Fruit fly (Drosophila melanogaster) whole organism, embryonic: ENCODE data around the gene CG32413.

ENCODE experiments used
- Adf1 ChIP-seq: fragments of 200-800 bp; sonication (Bioruptor generic); IDR thresholded peaks from 2 replicates; pipeline ENCODE4 v1.3.6; 2022; ENCODE audit warnings: missing biosample characterization, missing genetic modification characterization
- Blimp-1 ChIP-seq: fragments of 200-800 bp; sonication (Bioruptor generic); optimal IDR thresholded peaks from 3 replicates; lab custom pipeline; 2018; ENCODE audit warnings: missing biosample characterization, missing genetic modification characterization, mild to moderate bottlenecking, moderate library complexity, missing genetic modification reagents
- CG10209 ChIP-seq: fragments of 200-800 bp; sonication (Bioruptor generic); optimal IDR thresholded peaks from 3 replicates; lab custom pipeline; 2017; ENCODE audit warnings: missing biosample characterization, mild to moderate bottlenecking, missing genetic modification characterization, missing genetic modification reagents
- CG10267 ChIP-seq: fragments of 200-800 bp; sonication (Bioruptor generic); optimal IDR thresholded peaks from 2 replicates; lab custom pipeline; 2018; ENCODE audit warnings: missing biosample characterization, mild to moderate bottlenecking, missing genetic modification characterization, moderate library complexity
- CG11504 ChIP-seq: fragments of 200-800 bp; sonication (Bioruptor generic); optimal IDR thresholded peaks from 3 replicates; lab custom pipeline; 2019; ENCODE audit warnings: missing biosample characterization, mild to moderate bottlenecking, missing genetic modification characterization, moderate library complexity
- CG12071 ChIP-seq: fragments of 200-800 bp; sonication (Bioruptor generic); optimal IDR thresholded peaks from 3 replicates; lab custom pipeline; 2018; ENCODE audit warnings: missing biosample characterization, mild to moderate bottlenecking, missing genetic modification characterization
- CG12155 ChIP-seq: fragments of 200-800 bp; sonication (Bioruptor generic); optimal IDR thresholded peaks from 3 replicates; lab custom pipeline; 2016; ENCODE audit warnings: missing biosample characterization, missing genetic modification characterization
- CG12744 ChIP-seq: fragments of 200-800 bp; sonication (Bioruptor generic); optimal IDR thresholded peaks from 2 replicates; lab custom pipeline; 2016; ENCODE audit warnings: missing biosample characterization, missing genetic modification characterization
- CG15601 ChIP-seq: fragments of 200-800 bp; sonication (Bioruptor generic); optimal IDR thresholded peaks from 3 replicates; lab custom pipeline; 2019; ENCODE audit warnings: missing biosample characterization, mild to moderate bottlenecking, missing genetic modification characterization, moderate library complexity
- CG16813 ChIP-seq: fragments of 200-800 bp; sonication (Bioruptor generic); IDR thresholded peaks from 3 replicates; pipeline ENCODE4 v1.3.6; 2022; ENCODE audit warnings: missing biosample characterization, missing genetic modification characterization; ENCODE audit not compliant: partially characterized antibody
- CG17359 ChIP-seq: fragments of 200-800 bp; sonication (Bioruptor generic); optimal IDR thresholded peaks from 3 replicates; lab custom pipeline; 2018; ENCODE audit warnings: missing biosample characterization, mild to moderate bottlenecking, missing genetic modification characterization, moderate library complexity
- CG17829 ChIP-seq: fragments of 200-800 bp; optimal IDR thresholded peaks from 2 replicates; lab custom pipeline; 2019; ENCODE audit warnings: missing biosample characterization, mild to moderate bottlenecking, missing genetic modification characterization, moderate library complexity
- CG18262 ChIP-seq: fragments of 200-800 bp; optimal IDR thresholded peaks from 3 replicates; lab custom pipeline; 2019; ENCODE audit warnings: missing biosample characterization, mild to moderate bottlenecking, missing genetic modification characterization, moderate library complexity
- CG2712 ChIP-seq: fragments of 200-800 bp; optimal IDR thresholded peaks from 3 replicates; lab custom pipeline; 2019; ENCODE audit warnings: missing biosample characterization, mild to moderate bottlenecking, missing genetic modification characterization, moderate library complexity
- CG8089 ChIP-seq: fragments of 200-800 bp; sonication (Bioruptor generic); optimal IDR thresholded peaks from 3 replicates; lab custom pipeline; 2016; ENCODE audit warnings: missing biosample characterization, missing genetic modification characterization
- CHES-1-like ChIP-seq: fragments of 200-800 bp; sonication (Bioruptor generic); optimal IDR thresholded peaks from 2 replicates; lab custom pipeline; 2016; ENCODE audit warnings: missing biosample characterization, missing genetic modification characterization
- D19A ChIP-seq: fragments of 200-800 bp; optimal IDR thresholded peaks from 3 replicates; lab custom pipeline; 2019; ENCODE audit warnings: missing biosample characterization, mild to moderate bottlenecking, missing genetic modification characterization, moderate library complexity
- Drgx ChIP-seq: fragments of 200-800 bp; sonication (Bioruptor generic); IDR thresholded peaks from 2 replicates; pipeline ENCODE4 v1.3.6; 2022; ENCODE audit warnings: missing biosample characterization, missing genetic modification characterization
- HLHmδ ChIP-seq: fragments of 200-800 bp; sonication (Bioruptor generic); optimal IDR thresholded peaks from 2 replicates; lab custom pipeline; 2018; ENCODE audit warnings: missing biosample characterization, mild to moderate bottlenecking, missing genetic modification characterization, moderate library complexity
- NC2β ChIP-seq: fragments of 200-800 bp; sonication (Bioruptor generic); optimal IDR thresholded peaks from 2 replicates; lab custom pipeline; 2016; ENCODE audit warnings: missing biosample characterization, missing genetic modification characterization
- Neu2 ChIP-seq: fragments of 200-800 bp; sonication (Bioruptor generic); optimal IDR thresholded peaks from 3 replicates; lab custom pipeline; 2016; ENCODE audit warnings: missing biosample characterization, missing genetic modification characterization, borderline replicate concordance
- Oaz ChIP-seq: fragments of 200-800 bp; sonication (Bioruptor generic); IDR thresholded peaks from 2 replicates; pipeline ENCODE4 v1.3.6; 2022; ENCODE audit warnings: missing biosample characterization, missing genetic modification characterization
- Sin3A ChIP-seq: fragments of >200 bp; optimal IDR thresholded peaks from 2 replicates; lab custom pipeline; 2018
- Xrp1 ChIP-seq: fragments of 200-800 bp; sonication (Bioruptor generic); IDR thresholded peaks from 2 replicates; pipeline ENCODE4 v1.3.6; 2022; ENCODE audit warnings: missing biosample characterization, missing genetic modification characterization
- bab2 ChIP-seq: fragments of 200-800 bp; sonication (Bioruptor generic); optimal IDR thresholded peaks from 2 replicates; lab custom pipeline; 2016; ENCODE audit warnings: missing biosample characterization, missing genetic modification characterization
- ci ChIP-seq: fragments of 200-800 bp; sonication (Bioruptor generic); IDR thresholded peaks from 3 replicates; pipeline ENCODE4 v1.3.6; 2022; ENCODE audit warnings: missing biosample characterization, missing genetic modification characterization
- crc ChIP-seq: fragments of 200-800 bp; sonication (Bioruptor generic); optimal IDR thresholded peaks from 2 replicates; lab custom pipeline; 2016; ENCODE audit warnings: missing biosample characterization, missing genetic modification characterization
- dan ChIP-seq: fragments of 200-800 bp; sonication (Bioruptor generic); IDR thresholded peaks from 2 replicates; pipeline ENCODE4 v1.3.6; 2022; ENCODE audit warnings: missing biosample characterization, missing genetic modification characterization
- kni ChIP-seq: fragments of 200-800 bp; sonication (Bioruptor generic); optimal IDR thresholded peaks from 3 replicates; lab custom pipeline; 2017; ENCODE audit warnings: mild to moderate bottlenecking, missing biosample characterization, missing genetic modification reagents, missing genetic modification characterization
- lmd ChIP-seq: fragments of 200-800 bp; sonication (Bioruptor generic); IDR thresholded peaks from 2 replicates; pipeline ENCODE4 v1.3.6; 2022; ENCODE audit warnings: missing biosample characterization, missing genetic modification characterization
- luna ChIP-seq: fragments of 200-800 bp; sonication (Bioruptor generic); optimal IDR thresholded peaks from 2 replicates; lab custom pipeline; 2016; ENCODE audit warnings: missing biosample characterization, missing genetic modification characterization
- nerfin-2 ChIP-seq: fragments of 200-800 bp; sonication (Bioruptor generic); IDR thresholded peaks from 2 replicates; pipeline ENCODE4 v1.3.6; 2022; ENCODE audit warnings: missing biosample characterization, missing genetic modification characterization; ENCODE audit not compliant: partially characterized antibody
- sens ChIP-seq: fragments of 200-800 bp; sonication (Bioruptor generic); peaks from one replicate; lab custom pipeline; 2016; ENCODE audit warnings: missing biosample characterization, missing genetic modification characterization
- sna ChIP-seq: fragments of 200-800 bp; sonication (Bioruptor generic); IDR thresholded peaks from 2 replicates; pipeline ENCODE4 v1.3.6; 2022; ENCODE audit warnings: missing biosample characterization, missing genetic modification characterization; ENCODE audit not compliant: partially characterized antibody
- sqz ChIP-seq: fragments of 200-800 bp; sonication (Bioruptor generic); optimal IDR thresholded peaks from 3 replicates; lab custom pipeline; 2018; ENCODE audit warnings: missing biosample characterization, mild to moderate bottlenecking, missing genetic modification characterization
- tgo ChIP-seq: fragments of 200-800 bp; sonication (Bioruptor generic); IDR thresholded peaks from 3 replicates; pipeline ENCODE4 v1.3.6; 2022; ENCODE audit warnings: missing biosample characterization, missing genetic modification characterization
- trh ChIP-seq: fragments of 200-800 bp; sonication (Bioruptor generic); optimal IDR thresholded peaks from 2 replicates; lab custom pipeline; 2016; ENCODE audit warnings: missing biosample characterization, missing genetic modification characterization
- twi ChIP-seq: fragments of 200-800 bp; optimal IDR thresholded peaks from 2 replicates; lab custom pipeline; 2019; ENCODE audit warnings: missing biosample characterization, mild to moderate bottlenecking, missing genetic modification characterization, moderate library complexity
- vvl ChIP-seq: fragments of 200-800 bp; sonication (Bioruptor generic); IDR thresholded peaks from 2 replicates; pipeline ENCODE4 v1.3.6; 2022; ENCODE audit warnings: missing biosample characterization, missing genetic modification characterization
- zfh1 ChIP-seq: fragments of 200-800 bp; sonication (Bioruptor generic); IDR thresholded peaks from 3 replicates; pipeline ENCODE4 v1.3.6; 2022; ENCODE audit warnings: missing biosample characterization, missing genetic modification characterization

CG32413 gene

DNA sequence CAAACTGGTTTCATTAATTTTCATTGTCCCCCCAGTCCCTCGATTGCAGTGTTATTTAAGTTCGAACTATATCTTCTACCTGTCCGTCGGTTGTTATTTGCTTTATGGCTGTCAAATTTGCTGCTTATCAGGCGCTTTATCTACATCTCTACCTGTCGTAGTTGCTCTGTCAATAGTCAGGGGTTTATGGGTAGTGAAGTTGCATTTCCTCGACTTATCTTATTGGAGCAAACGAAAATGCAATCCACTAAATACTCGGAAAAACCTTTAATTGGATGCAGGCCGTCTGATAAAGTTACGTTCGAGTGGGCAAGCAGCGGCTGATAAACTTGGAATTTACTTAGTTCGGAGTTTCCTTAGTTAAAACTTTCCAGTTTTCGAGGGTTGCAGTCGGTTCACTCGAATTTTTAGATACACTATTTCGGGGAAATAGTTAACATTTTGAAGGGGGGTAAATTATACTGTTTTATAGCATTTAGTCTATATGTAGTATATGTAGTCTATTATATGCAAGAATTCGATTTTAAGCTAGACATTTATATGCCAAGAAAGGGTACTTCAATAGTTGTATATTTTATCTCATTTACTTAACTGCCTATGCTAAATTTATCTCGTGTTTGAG, 43.4 kb upstream of the CG32413 start (continued):
- TF ChIP-seq CG10267 (tag; lab: Kevin White, UChicago), result no peak
- TF ChIP-seq dan (GFP tag; lab: Robert Waterston, UW), result no peak
- TF ChIP-seq CHES-1-like (GFP tag; lab: Kevin White, UChicago), result no peak
- TF ChIP-seq Oaz (GFP tag; lab: Robert Waterston, UW), result no peak
- TF ChIP-seq NC2β, result no peak
- no peak for TF ChIP-seq sna
- TF ChIP-seq CG10209 (GFP tag; lab: Kevin White, UChicago), result no peak
- peak; percentile 46; the same call in 1 of the 3 replicates for TF ChIP-seq ci (GFP tag; lab: Robert Waterston, UW)
- TF ChIP-seq luna, result no peak
- peak; percentile 29 for TF ChIP-seq CG15601 (tag; lab: Kevin White, UChicago)
- no peak for TF ChIP-seq CG16813 (GFP tag; lab: Robert Waterston, UW)
- TF ChIP-seq CG12071, result no peak
- peak; percentile 85 for TF ChIP-seq kni (GFP tag; lab: Kevin White, UChicago)
- no peak for TF ChIP-seq CG12744 (GFP tag; lab: Kevin White, UChicago)
- TF ChIP-seq sqz (GFP tag; lab: Kevin White, UChicago), result peak; percentile 3
- TF ChIP-seq trh (GFP tag; lab: Kevin White, UChicago), result no peak
- TF ChIP-seq CG12155 (GFP tag; lab: Kevin White, UChicago), result no peak
- no peak for TF ChIP-seq crc (GFP tag; lab: Kevin White, UChicago)
- TF ChIP-seq CG8089 (GFP tag; lab: Kevin White, UChicago), result no peak
- TF ChIP-seq twi, result peak; percentile 9
- no peak for TF ChIP-seq CG17829 (tag; lab: Kevin White, UChicago)
- TF ChIP-seq tgo (GFP tag; lab: Robert Waterston, UW), result no peak
- TF ChIP-seq Neu2 (GFP tag; lab: Kevin White, UChicago), result no peak
- no peak for TF ChIP-seq Adf1 (GFP tag; lab: Robert Waterston, UW)
- TF ChIP-seq nerfin-2 (GFP tag; lab: Robert Waterston, UW), result no peak
- TF ChIP-seq D19A, result peak; percentile 91
- TF ChIP-seq, all 482 proteins: peak for 31

DNA sequence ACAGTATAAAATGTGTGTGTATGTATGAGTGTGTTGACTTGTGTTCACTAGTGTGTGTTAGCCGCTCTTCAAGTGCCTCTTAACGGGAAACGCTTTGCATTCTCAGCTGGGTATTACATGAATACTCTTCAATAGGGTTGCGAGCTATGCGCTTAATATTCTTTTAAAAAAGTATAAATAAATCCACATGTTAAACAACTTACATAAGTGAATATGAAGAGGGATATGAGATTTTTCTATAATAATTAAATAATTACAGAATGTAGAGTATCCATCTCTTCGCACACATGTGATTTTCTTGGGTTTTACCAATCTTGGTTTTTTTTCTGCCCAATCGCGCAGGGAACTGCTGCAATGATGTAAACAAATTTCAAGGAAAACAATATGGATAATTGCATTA, 41.7 kb upstream of the CG32413 start:
- TF ChIP-seq D19A, result peak; percentile 79
- peak; percentile 17 for TF ChIP-seq Blimp-1 (GFP tag; lab: Kevin White, UChicago)
- TF ChIP-seq CG11504 (tag; lab: Kevin White, UChicago), result peak; percentile 16
- TF ChIP-seq HLHmδ (GFP tag; lab: Kevin White, UChicago), result no peak
- TF ChIP-seq CG18262 (tag; lab: Kevin White, UChicago), result peak; percentile 5
- 0 out of 3 replicates have a peak, but pooled peaks have one; percentile 16 for TF ChIP-seq zfh1
- peak; percentile 68 for TF ChIP-seq Drgx (GFP tag; lab: Robert Waterston, UW)
- TF ChIP-seq CG17359 (tag; lab: Kevin White, UChicago), result no peak
- no peak for TF ChIP-seq lmd (GFP tag; lab: Robert Waterston, UW)
- no peak for TF ChIP-seq Sin3A (lab: Kevin White, UChicago)
- peak; percentile 16; the same call in 1 of the 2 replicates for TF ChIP-seq vvl
- peak; percentile 49 for TF ChIP-seq sens (GFP tag; lab: Kevin White, UChicago)
- peak; percentile 17; the same call in 1 of the 2 replicates for TF ChIP-seq Xrp1 (GFP tag; lab: Robert Waterston, UW)
- peak; percentile 17 for TF ChIP-seq CG2712 (tag; lab: Kevin White, UChicago)
- TF ChIP-seq bab2, result no peak
- TF ChIP-seq, all 482 proteins: peak for 10
